Fruit fly (Drosophila melanogaster) whole organism, embryonic: ENCODE measurements around the gene Muc30E.
A peak's percentile ranks its signal among the peaks of the same experiment; 100 is the strongest.

ENCODE experiments used
- Antp ChIP-seq: fragments of 200-800 bp; sonication (Bioruptor generic); optimal IDR thresholded peaks from 3 replicates; lab custom pipeline; 2016; ENCODE audit warnings: missing biosample characterization, missing genetic modification characterization
- Blimp-1 ChIP-seq: fragments of 200-800 bp; sonication (Bioruptor generic); optimal IDR thresholded peaks from 3 replicates; lab custom pipeline; 2018; ENCODE audit warnings: missing biosample characterization, missing genetic modification characterization, mild to moderate bottlenecking, moderate library complexity, missing genetic modification reagents
- BtbVII ChIP-seq: fragments of 200-800 bp; sonication (Bioruptor generic); optimal IDR thresholded peaks from 3 replicates; lab custom pipeline; 2017; ENCODE audit warnings: missing biosample characterization, mild to moderate bottlenecking, missing genetic modification characterization
- CG10147 ChIP-seq: fragments of 200-800 bp; sonication (Bioruptor generic); optimal IDR thresholded peaks from 2 replicates; lab custom pipeline; 2019; ENCODE audit warnings: missing biosample characterization, mild to moderate bottlenecking, missing genetic modification characterization, moderate library complexity
- CG10267 ChIP-seq: fragments of 200-800 bp; sonication (Bioruptor generic); optimal IDR thresholded peaks from 2 replicates; lab custom pipeline; 2018; ENCODE audit warnings: missing biosample characterization, mild to moderate bottlenecking, missing genetic modification characterization, moderate library complexity
- CG10543 ChIP-seq: fragments of 200-800 bp; sonication (Bioruptor generic); optimal IDR thresholded peaks from 3 replicates; lab custom pipeline; 2017; ENCODE audit warnings: missing biosample characterization, mild to moderate bottlenecking, missing genetic modification characterization, moderate library complexity
- CG11695 ChIP-seq: fragments of 200-800 bp; sonication (Bioruptor generic); IDR thresholded peaks from 3 replicates; pipeline ENCODE4 v1.3.6; 2022; ENCODE audit warnings: missing biosample characterization, missing genetic modification characterization
- CG12769 ChIP-seq: fragments of 200-800 bp; sonication (Bioruptor generic); optimal IDR thresholded peaks from 2 replicates; lab custom pipeline; 2019; ENCODE audit warnings: missing biosample characterization, mild to moderate bottlenecking, missing genetic modification characterization, moderate library complexity
- CG13287 ChIP-seq: fragments of 200-800 bp; sonication (Bioruptor generic); IDR thresholded peaks from 2 replicates; pipeline ENCODE4 v1.3.6; 2022; ENCODE audit warnings: missing biosample characterization, missing genetic modification characterization; ENCODE audit not compliant: partially characterized antibody
- CG13424 ChIP-seq: fragments of 200-800 bp; sonication (Bioruptor generic); optimal IDR thresholded peaks from 2 replicates; lab custom pipeline; 2019; ENCODE audit warnings: missing biosample characterization, mild to moderate bottlenecking, missing genetic modification characterization, moderate library complexity
- CG13894 ChIP-seq: fragments of 200-800 bp; sonication (Bioruptor generic); optimal IDR thresholded peaks from 3 replicates; lab custom pipeline; 2018; ENCODE audit warnings: missing biosample characterization, mild to moderate bottlenecking, missing genetic modification characterization, moderate library complexity
- CG14441 ChIP-seq: fragments of 200-800 bp; sonication (Bioruptor generic); IDR thresholded peaks from 2 replicates; pipeline ENCODE4 v1.3.6; 2022; ENCODE audit warnings: missing biosample characterization, missing genetic modification characterization
- CG17328 ChIP-seq: fragments of 200-800 bp; sonication (Bioruptor generic); IDR thresholded peaks from 2 replicates; pipeline ENCODE4 v1.3.6; 2022; ENCODE audit warnings: missing biosample characterization, missing genetic modification characterization
- CG18619 ChIP-seq: fragments of 200-800 bp; sonication (Bioruptor generic); optimal IDR thresholded peaks from 3 replicates; lab custom pipeline; 2017; ENCODE audit warnings: missing biosample characterization, mild to moderate bottlenecking, missing genetic modification characterization
- CG2678 ChIP-seq: fragments of 200-800 bp; sonication (Bioruptor generic); optimal IDR thresholded peaks from 3 replicates; lab custom pipeline; 2019; ENCODE audit warnings: missing biosample characterization, mild to moderate bottlenecking, missing genetic modification characterization, moderate library complexity
- CG3281 ChIP-seq: fragments of 200-800 bp; sonication (Bioruptor generic); optimal IDR thresholded peaks from 3 replicates; lab custom pipeline; 2017; ENCODE audit warnings: missing biosample characterization, mild to moderate bottlenecking, missing genetic modification characterization
- CG34376 ChIP-seq: fragments of 200-800 bp; sonication (Bioruptor generic); optimal IDR thresholded peaks from 2 replicates; lab custom pipeline; 2018; ENCODE audit warnings: missing biosample characterization, mild to moderate bottlenecking, missing genetic modification characterization
- CG34422 ChIP-seq: fragments of 200-800 bp; sonication (Bioruptor generic); IDR thresholded peaks from 3 replicates; pipeline ENCODE4 v1.3.6; 2022; ENCODE audit warnings: missing biosample characterization, missing genetic modification characterization
- CG3995 ChIP-seq: fragments of 200-800 bp; sonication (Bioruptor generic); optimal IDR thresholded peaks from 3 replicates; lab custom pipeline; 2016; ENCODE audit warnings: missing biosample characterization, missing genetic modification characterization
- CG4424 ChIP-seq: fragments of 200-800 bp; sonication (Bioruptor generic); optimal IDR thresholded peaks from 3 replicates; lab custom pipeline; 2016; ENCODE audit warnings: missing biosample characterization, missing genetic modification characterization
- CG7372 ChIP-seq: fragments of 200-800 bp; sonication (Bioruptor generic); IDR thresholded peaks from 2 replicates; pipeline ENCODE4 v1.3.6; 2022; ENCODE audit warnings: missing biosample characterization, missing genetic modification characterization
- CG7839 ChIP-seq: fragments of 200-800 bp; sonication (Bioruptor generic); optimal IDR thresholded peaks from 3 replicates; lab custom pipeline; 2018; ENCODE audit warnings: missing biosample characterization, mild to moderate bottlenecking, missing genetic modification characterization, moderate library complexity
- CG8290 ChIP-seq, 3 experiments: fragments of 200-800 bp; sonication (Bioruptor generic); optimal IDR thresholded peaks; 2 replicates each; lab custom pipeline; 2016 to 2019; ENCODE audit warnings: missing biosample characterization in 3 of 3, missing genetic modification characterization in 3 of 3, mild to moderate bottlenecking in 2 of 3, moderate library complexity in 1 of 3
- D ChIP-seq, 2 experiments: fragments of 200-800 bp in 1 of 2; fragments of >200 bp in 1 of 2; sonication (Bioruptor generic) in 1 of 2; optimal IDR thresholded peaks; 2 replicates in 1 of 2; 3 replicates in 1 of 2; lab custom pipeline; 2017; ENCODE audit warnings: mild to moderate bottlenecking in 1 of 2, missing biosample characterization in 1 of 2, missing genetic modification characterization in 1 of 2, missing genetic modification reagents in 1 of 2
- Dbx ChIP-seq: fragments of 200-800 bp; sonication (Bioruptor generic); IDR thresholded peaks from 3 replicates; pipeline ENCODE4 v1.3.6; 2022; ENCODE audit warnings: missing biosample characterization, missing genetic modification characterization
- ERR ChIP-seq: fragments of 200-800 bp; sonication (Bioruptor generic); optimal IDR thresholded peaks from 2 replicates; lab custom pipeline; 2016; ENCODE audit warnings: missing biosample characterization, missing genetic modification characterization
- HmgZ ChIP-seq: fragments of 200-800 bp; sonication (Bioruptor generic); optimal IDR thresholded peaks from 2 replicates; lab custom pipeline; 2018; ENCODE audit warnings: missing biosample characterization, mild to moderate bottlenecking, missing genetic modification characterization
- Nf-YC ChIP-seq: fragments of 200-800 bp; optimal IDR thresholded peaks from 3 replicates; lab custom pipeline; 2019; ENCODE audit warnings: missing biosample characterization, mild to moderate bottlenecking, missing genetic modification characterization, moderate library complexity
- Opbp ChIP-seq: fragments of 200-800 bp; sonication (Bioruptor generic); IDR thresholded peaks from 3 replicates; pipeline ENCODE4 v1.3.6; 2022; ENCODE audit warnings: missing biosample characterization, missing genetic modification characterization; ENCODE audit not compliant: partially characterized antibody
- PHDP ChIP-seq: fragments of 200-800 bp; sonication (Bioruptor generic); optimal IDR thresholded peaks from 3 replicates; lab custom pipeline; 2018; ENCODE audit warnings: missing biosample characterization, mild to moderate bottlenecking, missing genetic modification characterization, moderate library complexity
- Spps ChIP-seq: fragments of 200-800 bp; sonication (Bioruptor generic); optimal IDR thresholded peaks from 2 replicates; lab custom pipeline; 2018; ENCODE audit warnings: missing biosample characterization, mild to moderate bottlenecking, missing genetic modification characterization
- Vsx1 ChIP-seq: fragments of 200-800 bp; sonication (Bioruptor generic); optimal IDR thresholded peaks from 2 replicates; lab custom pipeline; 2017; ENCODE audit warnings: missing biosample characterization, mild to moderate bottlenecking, missing genetic modification characterization, missing genetic modification reagents
- ase ChIP-seq: fragments of 200-800 bp; sonication (Bioruptor generic); IDR thresholded peaks from 3 replicates; pipeline ENCODE4 v1.3.6; 2022; ENCODE audit warnings: missing biosample characterization, missing genetic modification characterization
- ash1 ChIP-seq: fragments of 200-800 bp; sonication (Bioruptor generic); optimal IDR thresholded peaks from 2 replicates; lab custom pipeline; 2018; ENCODE audit warnings: missing biosample characterization, mild to moderate bottlenecking, missing genetic modification characterization
- bigmax ChIP-seq: fragments of 200-800 bp; sonication (Bioruptor generic); optimal IDR thresholded peaks from 2 replicates; lab custom pipeline; 2018; ENCODE audit warnings: missing biosample characterization, mild to moderate bottlenecking, missing genetic modification characterization
- chm ChIP-seq: fragments of 200-800 bp; sonication (Bioruptor generic); IDR thresholded peaks from 2 replicates; pipeline ENCODE4 v1.3.6; 2022; ENCODE audit warnings: missing biosample characterization, missing genetic modification characterization
- croc ChIP-seq: fragments of 200-800 bp; sonication (Bioruptor generic); conservative IDR thresholded peaks from 3 replicates; pipeline ENCODE4 v1.3.6; 2022; ENCODE audit warnings: missing biosample characterization, missing genetic modification characterization
- grau ChIP-seq: fragments of 200-800 bp; optimal IDR thresholded peaks from 3 replicates; lab custom pipeline; 2019; ENCODE audit warnings: missing biosample characterization, mild to moderate bottlenecking, missing genetic modification characterization, moderate library complexity
- her ChIP-seq: fragments of 200-800 bp; sonication (Bioruptor generic); optimal IDR thresholded peaks from 2 replicates; lab custom pipeline; 2016; ENCODE audit warnings: missing biosample characterization, missing genetic modification characterization
- lab ChIP-seq: fragments of 200-800 bp; sonication (Bioruptor generic); optimal IDR thresholded peaks from 3 replicates; lab custom pipeline; 2017; ENCODE audit warnings: missing biosample characterization, missing genetic modification characterization, mild to moderate bottlenecking, moderate library complexity, missing genetic modification reagents
- maf-S ChIP-seq: fragments of 200-800 bp; sonication (Bioruptor generic); optimal IDR thresholded peaks from 2 replicates; lab custom pipeline; 2016; ENCODE audit warnings: missing biosample characterization, missing genetic modification characterization
- mirr ChIP-seq: fragments of 200-800 bp; sonication (Bioruptor generic); optimal IDR thresholded peaks from 3 replicates; lab custom pipeline; 2018; ENCODE audit warnings: missing biosample characterization, mild to moderate bottlenecking, missing genetic modification characterization
- pan ChIP-seq, 4 experiments: fragments of >200 bp in 3 of 4; fragments of 200-800 bp in 1 of 4; sonication (Bioruptor generic) in 1 of 4; optimal IDR thresholded peaks in 3 of 4; IDR thresholded peaks in 1 of 4; 2 replicates each; pipeline versions ENCODE4 v1.3.6 to Lab custom; 2017 to 2022; ENCODE audit warnings: missing biosample characterization in 2 of 4, missing genetic modification characterization in 2 of 4, mixed read lengths in 1 of 4
- pnt ChIP-seq: fragments of 200-800 bp; sonication (Bioruptor generic); optimal IDR thresholded peaks from 3 replicates; lab custom pipeline; 2016; ENCODE audit warnings: missing biosample characterization, missing genetic modification characterization
- sens ChIP-seq: fragments of 200-800 bp; sonication (Bioruptor generic); peaks from one replicate; lab custom pipeline; 2016; ENCODE audit warnings: missing biosample characterization, missing genetic modification characterization
- sens-2 ChIP-seq: fragments of 200-800 bp; sonication (Bioruptor generic); IDR thresholded peaks from 2 replicates; pipeline ENCODE4 v1.3.6; 2022; ENCODE audit warnings: missing biosample characterization, missing genetic modification characterization
- twi ChIP-seq: fragments of 200-800 bp; optimal IDR thresholded peaks from 2 replicates; lab custom pipeline; 2019; ENCODE audit warnings: missing biosample characterization, mild to moderate bottlenecking, missing genetic modification characterization, moderate library complexity

The Muc30E gene

dm6 chr2L:9908468-9908967, 5.6 kb upstream of the Muc30E start, which contains the start of gene CG13124 (continued):
- TF ChIP-seq pnt (GFP tag; lab: Kevin White, UChicago) (no peak), CG13894 (peak; percentile 50), CG3281 (peak; percentile 13), Nf-YC (tag; lab: Kevin White, UChicago) (peak; percentile 10), CG14441 (GFP tag; lab: Robert Waterston, UW) (no peak), chm (GFP tag; lab: Robert Waterston, UW) (peak; percentile 57; the same call in 1 of the 2 replicates), HmgZ (tag; lab: Kevin White, UChicago) (peak; percentile 0), ase (GFP tag; lab: Robert Waterston, UW) (no peak), ash1 (no peak), pan (optimal IDR thresholded peaks at IDR 0.05; lab: Kevin White, UChicago) (no peak), pan (GFP tag; optimal IDR thresholded peaks at IDR 0.05 in 1 of 2, IDR thresholded peaks at IDR 0.05 in 1 of 2) (peak in 1 of 2 experiments; percentile 21), CG13287 (GFP tag; lab: Robert Waterston, UW) (peak; percentile 44), CG17328 (GFP tag; lab: Robert Waterston, UW) (peak; percentile 38; the same call in 1 of the 2 replicates), Antp (GFP tag; lab: Kevin White, UChicago) (no peak), CG3995 (GFP tag; lab: Kevin White, UChicago) (peak; percentile 22), sens (GFP tag; lab: Kevin White, UChicago) (peak; percentile 84), her (GFP tag; lab: Kevin White, UChicago) (peak; percentile 21), CG11695 (GFP tag; lab: Robert Waterston, UW) (peak; percentile 23; the same call in 1 of the 3 replicates), Opbp (GFP tag; lab: Robert Waterston, UW) (no peak), ERR (peak; percentile 18), D (optimal IDR thresholded peaks at IDR 0.05; lab: Kevin White, UChicago) (no peak), D (GFP tag; optimal IDR thresholded peaks at IDR 0.05; lab: Kevin White, UChicago) (no peak), mirr (GFP tag; lab: Kevin White, UChicago) (peak; percentile 57), grau (tag; lab: Kevin White, UChicago) (peak; percentile 32), croc (GFP tag; lab: Robert Waterston, UW) (no peak), CG10267 (peak; percentile 0), PHDP (tag; lab: Kevin White, UChicago) (peak; percentile 50), Blimp-1 (GFP tag; lab: Kevin White, UChicago) (no peak), CG7839 (peak; percentile 24), CG13424 (tag; lab: Kevin White, UChicago) (peak; percentile 40), bigmax (GFP tag; lab: Kevin White, UChicago) (no peak), CG10543 (GFP tag; lab: Kevin White, UChicago) (peak; percentile 61), CG34376 (GFP tag; lab: Kevin White, UChicago) (peak; percentile 62), CG7372 (GFP tag; lab: Robert Waterston, UW) (0 out of 2 replicates have a peak, but pooled peaks have one; percentile 26), maf-S (GFP tag; lab: Kevin White, UChicago) (no peak), CG12769 (tag; lab: Kevin White, UChicago) (peak; percentile 53), BtbVII (peak; percentile 60), CG34422 (GFP tag; lab: Robert Waterston, UW) (no peak; the same call in 2 of the 3 replicates), CG4424 (GFP tag; lab: Kevin White, UChicago) (no peak), twi (no peak), Spps (tag; lab: Kevin White, UChicago) (no peak), CG18619 (GFP tag; lab: Kevin White, UChicago) (no peak), Dbx (GFP tag; lab: Robert Waterston, UW) (peak; percentile 42; the same call in 1 of the 3 replicates), CG10147 (GFP tag; lab: Kevin White, UChicago) (no peak), lab (peak; percentile 50), sens-2 (GFP tag; lab: Robert Waterston, UW) (0 out of 2 replicates have a peak, but pooled peaks have one; percentile 10), CG2678 (tag; lab: Kevin White, UChicago) (peak; percentile 43), CG8290 (GFP tag; optimal IDR thresholded peaks at IDR 0.05; lab: Kevin White, UChicago) (no peak), CG8290 (tag; optimal IDR thresholded peaks at IDR 0.05; lab: Kevin White, UChicago) (peak in 1 of 2 experiments; percentile 46), Vsx1 (GFP tag; lab: Kevin White, UChicago) (no peak)
